Fruit fly (Drosophila melanogaster): Measurements from ENCODE around the gene Mst84Db.

DNA sequence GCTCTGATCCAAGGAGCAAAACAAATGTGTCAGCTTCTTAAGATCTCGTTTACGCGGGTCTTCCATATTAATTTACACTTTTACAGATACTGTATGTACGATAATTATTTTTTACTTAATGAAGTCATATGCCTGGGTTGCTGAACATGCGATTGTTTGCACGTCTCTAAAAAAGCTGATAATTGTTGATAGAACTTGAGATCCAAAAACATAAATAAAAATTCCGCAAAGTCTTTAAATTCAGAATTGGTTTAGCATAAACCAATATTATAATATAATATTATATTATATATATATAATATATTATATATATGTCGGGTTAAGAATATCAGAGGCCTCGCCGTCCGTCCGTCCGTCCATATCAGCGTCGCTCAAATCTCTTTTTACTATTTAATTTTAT lies 16.0 kb downstream of the Mst84Db start, which contains the start of gene CG43290:
- no peak for TF ChIP-seq Clk (GFP tag; optimal IDR thresholded peaks at IDR 0.05)
- TF ChIP-seq kay (GFP tag; ENCODE audit: borderline replicate concordance), result no peak
- no peak for TF ChIP-seq cic (GFP tag; optimal IDR thresholded peaks at IDR 0.05)
- TF ChIP-seq CG5204 (GFP tag; optimal IDR thresholded peaks at IDR 0.05), result no peak
- TF ChIP-seq Hr96 (GFP tag; optimal IDR thresholded peaks at IDR 0.05), result no peak
- TF ChIP-seq tj (GFP tag; optimal IDR thresholded peaks at IDR 0.05), result no peak
- TF ChIP-seq ovo (GFP tag; optimal IDR thresholded peaks at IDR 0.05), result no peak

Measured in whole organism, adult.